Fruit fly (Drosophila melanogaster) whole organism, embryonic: ENCODE measurements around the gene CG7896.

Source experiments
- Abd-B ChIP-seq: fragments of 200-800 bp; sonication (Bioruptor generic); optimal IDR thresholded peaks from 2 replicates; lab custom pipeline; 2018; ENCODE audit warnings: missing biosample characterization, mild to moderate bottlenecking, missing genetic modification characterization, moderate library complexity
- Aef1 ChIP-seq: fragments of 200-800 bp; sonication (Bioruptor generic); IDR thresholded peaks from 3 replicates; pipeline ENCODE4 v1.3.6; 2022; ENCODE audit warnings: missing biosample characterization, missing genetic modification characterization
- Atf3 ChIP-seq: fragments of 200-800 bp; sonication (Bioruptor generic); optimal IDR thresholded peaks from 3 replicates; lab custom pipeline; 2016; ENCODE audit warnings: missing biosample characterization, missing genetic modification characterization
- Atf6 ChIP-seq: fragments of 200-800 bp; sonication (Bioruptor generic); IDR thresholded peaks from 2 replicates; pipeline ENCODE4 v1.3.6; 2022; ENCODE audit warnings: missing biosample characterization, missing genetic modification characterization
- Bdp1 ChIP-seq: fragments of 200-800 bp; sonication (Bioruptor generic); optimal IDR thresholded peaks from 3 replicates; lab custom pipeline; 2016; ENCODE audit warnings: missing biosample characterization, missing genetic modification characterization
- CG10431 ChIP-seq: fragments of 200-800 bp; sonication (Bioruptor generic); optimal IDR thresholded peaks from 3 replicates; lab custom pipeline; 2018; ENCODE audit warnings: missing biosample characterization, mild to moderate bottlenecking, missing genetic modification characterization
- CG10543 ChIP-seq: fragments of 200-800 bp; sonication (Bioruptor generic); optimal IDR thresholded peaks from 3 replicates; lab custom pipeline; 2017; ENCODE audit warnings: missing biosample characterization, mild to moderate bottlenecking, missing genetic modification characterization, moderate library complexity
- CG10565 ChIP-seq: fragments of 200-800 bp; sonication (Bioruptor generic); optimal IDR thresholded peaks from 3 replicates; lab custom pipeline; 2016; ENCODE audit warnings: missing biosample characterization, mild to moderate bottlenecking, missing genetic modification characterization
- CG11695 ChIP-seq: fragments of 200-800 bp; sonication (Bioruptor generic); IDR thresholded peaks from 3 replicates; pipeline ENCODE4 v1.3.6; 2022; ENCODE audit warnings: missing biosample characterization, missing genetic modification characterization
- CG12942 ChIP-seq: fragments of 200-800 bp; sonication (Bioruptor generic); optimal IDR thresholded peaks from 3 replicates; lab custom pipeline; 2016; ENCODE audit warnings: missing biosample characterization, missing genetic modification characterization
- CG13287 ChIP-seq: fragments of 200-800 bp; sonication (Bioruptor generic); IDR thresholded peaks from 2 replicates; pipeline ENCODE4 v1.3.6; 2022; ENCODE audit warnings: missing biosample characterization, missing genetic modification characterization; ENCODE audit not compliant: partially characterized antibody
- CG13894 ChIP-seq: fragments of 200-800 bp; sonication (Bioruptor generic); optimal IDR thresholded peaks from 3 replicates; lab custom pipeline; 2018; ENCODE audit warnings: missing biosample characterization, mild to moderate bottlenecking, missing genetic modification characterization, moderate library complexity
- CG14965 ChIP-seq: fragments of 200-800 bp; sonication (Bioruptor generic); optimal IDR thresholded peaks from 2 replicates; lab custom pipeline; 2016; ENCODE audit warnings: missing biosample characterization, missing genetic modification characterization, borderline replicate concordance
- CG15514 ChIP-seq: fragments of 200-800 bp; sonication (Bioruptor generic); optimal IDR thresholded peaks from 3 replicates; lab custom pipeline; 2017; ENCODE audit warnings: missing biosample characterization, missing genetic modification characterization, mild to moderate bottlenecking, moderate library complexity, missing genetic modification reagents
- CG16813 ChIP-seq: fragments of 200-800 bp; sonication (Bioruptor generic); IDR thresholded peaks from 3 replicates; pipeline ENCODE4 v1.3.6; 2022; ENCODE audit warnings: missing biosample characterization, missing genetic modification characterization; ENCODE audit not compliant: partially characterized antibody
- CG17186 ChIP-seq: fragments of 200-800 bp; sonication (Bioruptor generic); optimal IDR thresholded peaks from 3 replicates; lab custom pipeline; 2017; ENCODE audit warnings: missing biosample characterization, missing genetic modification reagents, missing genetic modification characterization
- CG17612 ChIP-seq: fragments of 200-800 bp; sonication (Bioruptor generic); IDR thresholded peaks from 2 replicates; pipeline ENCODE4 v1.3.6; 2022; ENCODE audit warnings: missing biosample characterization, missing genetic modification characterization
- CG18262 ChIP-seq: fragments of 200-800 bp; optimal IDR thresholded peaks from 3 replicates; lab custom pipeline; 2019; ENCODE audit warnings: missing biosample characterization, mild to moderate bottlenecking, missing genetic modification characterization, moderate library complexity
- CG2116 ChIP-seq: fragments of 200-800 bp; sonication (Bioruptor generic); optimal IDR thresholded peaks from 3 replicates; lab custom pipeline; 2018; ENCODE audit warnings: missing biosample characterization, mild to moderate bottlenecking, missing genetic modification characterization
- CG2120 ChIP-seq: fragments of 200-800 bp; sonication (Bioruptor generic); optimal IDR thresholded peaks from 3 replicates; lab custom pipeline; 2016; ENCODE audit warnings: missing biosample characterization, missing genetic modification characterization
- CG34224 ChIP-seq: fragments of 200-800 bp; sonication (Bioruptor generic); IDR thresholded peaks from 3 replicates; pipeline ENCODE4 v1.3.6; 2022; ENCODE audit warnings: missing biosample characterization, missing genetic modification characterization; ENCODE audit not compliant: partially characterized antibody
- CG4404 ChIP-seq: fragments of 200-800 bp; sonication (Bioruptor generic); IDR thresholded peaks from 2 replicates; pipeline ENCODE4 v1.3.6; 2022; ENCODE audit warnings: missing biosample characterization, missing genetic modification characterization
- CG6654 ChIP-seq: fragments of 200-800 bp; sonication (Bioruptor generic); optimal IDR thresholded peaks from 2 replicates; lab custom pipeline; 2017; ENCODE audit warnings: missing biosample characterization, mild to moderate bottlenecking, missing genetic modification characterization
- CG8281 ChIP-seq: fragments of 200-800 bp; sonication (Bioruptor generic); optimal IDR thresholded peaks from 2 replicates; lab custom pipeline; 2018; ENCODE audit warnings: missing biosample characterization, mild to moderate bottlenecking, missing genetic modification characterization, moderate library complexity
- Camta ChIP-seq: fragments of 200-800 bp; sonication (Bioruptor generic); optimal IDR thresholded peaks from 2 replicates; lab custom pipeline; 2016; ENCODE audit warnings: missing biosample characterization, missing genetic modification characterization
- Dref ChIP-seq: fragments of 200-800 bp; sonication (Bioruptor generic); IDR thresholded peaks from 2 replicates; pipeline ENCODE4 v1.3.6; 2022; ENCODE audit warnings: missing biosample characterization, missing genetic modification characterization
- E2f2 ChIP-seq: fragments of 200-800 bp; sonication (Bioruptor generic); IDR thresholded peaks from 2 replicates; pipeline ENCODE4 v1.3.6; 2022; ENCODE audit warnings: missing biosample characterization, missing genetic modification characterization
- Ets65A ChIP-seq: fragments of 200-800 bp; sonication (Bioruptor generic); peaks from one replicate; lab custom pipeline; 2016; ENCODE audit warnings: missing biosample characterization, missing genetic modification characterization
- Gug ChIP-seq: fragments of 200-800 bp; sonication (Bioruptor generic); IDR thresholded peaks from 4 replicates; pipeline ENCODE4 v1.3.6; 2022; ENCODE audit warnings: missing biosample characterization, missing genetic modification characterization
- Hr39 ChIP-seq: fragments of >200 bp; optimal IDR thresholded peaks from 2 replicates; lab custom pipeline; 2017
- MESR4 ChIP-seq: fragments of 200-800 bp; sonication (Bioruptor generic); optimal IDR thresholded peaks from 2 replicates; lab custom pipeline; 2018; ENCODE audit warnings: missing biosample characterization, mild to moderate bottlenecking, missing genetic modification characterization, moderate library complexity
- MTF-1 ChIP-seq: fragments of 200-800 bp; sonication (Bioruptor generic); optimal IDR thresholded peaks from 2 replicates; lab custom pipeline; 2018; ENCODE audit warnings: missing biosample characterization, mild to moderate bottlenecking, missing genetic modification characterization, borderline replicate concordance
- Mes4 ChIP-seq: fragments of 200-800 bp; sonication (Bioruptor generic); optimal IDR thresholded peaks from 2 replicates; lab custom pipeline; 2016; ENCODE audit warnings: missing biosample characterization, missing genetic modification characterization
- Myb ChIP-seq: fragments of 200-800 bp; sonication (Bioruptor generic); optimal IDR thresholded peaks from 2 replicates; lab custom pipeline; 2016; ENCODE audit warnings: missing biosample characterization, missing genetic modification characterization
- Six4 ChIP-seq: fragments of 200-800 bp; sonication (Bioruptor generic); optimal IDR thresholded peaks from 2 replicates; lab custom pipeline; 2016; ENCODE audit warnings: missing biosample characterization, missing genetic modification characterization
- Sry-δ ChIP-seq: fragments of 200-800 bp; sonication (Bioruptor generic); optimal IDR thresholded peaks from 2 replicates; lab custom pipeline; 2016; ENCODE audit warnings: missing biosample characterization, missing genetic modification characterization
- Trl ChIP-seq, 3 experiments: fragments of >200 bp in 2 of 3; fragments of 200-800 bp in 1 of 3; sonication (Bioruptor generic) in 1 of 3; optimal IDR thresholded peaks; 2 replicates in 1 of 3; 3 replicates in 2 of 3; lab custom pipeline; 2016 to 2017; ENCODE audit warnings: missing biosample characterization in 1 of 3, missing genetic modification characterization in 1 of 3
- ase ChIP-seq: fragments of 200-800 bp; sonication (Bioruptor generic); IDR thresholded peaks from 3 replicates; pipeline ENCODE4 v1.3.6; 2022; ENCODE audit warnings: missing biosample characterization, missing genetic modification characterization
- bbx ChIP-seq: fragments of 200-800 bp; sonication (Bioruptor generic); IDR thresholded peaks from 2 replicates; pipeline ENCODE4 v1.3.6; 2022; ENCODE audit warnings: missing biosample characterization, missing genetic modification characterization; ENCODE audit not compliant: partially characterized antibody
- btn ChIP-seq: fragments of 200-800 bp; sonication (Bioruptor generic); optimal IDR thresholded peaks from 2 replicates; lab custom pipeline; 2016; ENCODE audit warnings: missing biosample characterization, missing genetic modification characterization
- corto ChIP-seq: fragments of 200-800 bp; sonication (Bioruptor generic); optimal IDR thresholded peaks from 2 replicates; lab custom pipeline; 2016; ENCODE audit warnings: missing biosample characterization, mild to moderate bottlenecking, missing genetic modification characterization, moderate library complexity
- fd64A ChIP-seq: fragments of 200-800 bp; sonication (Bioruptor generic); optimal IDR thresholded peaks from 3 replicates; lab custom pipeline; 2018; ENCODE audit warnings: missing biosample characterization, mild to moderate bottlenecking, missing genetic modification characterization
- fu2 ChIP-seq: fragments of 200-800 bp; sonication (Bioruptor generic); optimal IDR thresholded peaks from 2 replicates; lab custom pipeline; 2016; ENCODE audit warnings: missing biosample characterization, missing genetic modification characterization
- gfzf ChIP-seq: fragments of 200-800 bp; sonication (Bioruptor generic); optimal IDR thresholded peaks from 2 replicates; lab custom pipeline; 2016; ENCODE audit warnings: missing biosample characterization, mild to moderate bottlenecking, missing genetic modification characterization, moderate library complexity
- lbe ChIP-seq: fragments of 200-800 bp; sonication (Bioruptor generic); optimal IDR thresholded peaks from 2 replicates; lab custom pipeline; 2016; ENCODE audit warnings: missing biosample characterization, mild to moderate bottlenecking, missing genetic modification characterization
- lmd ChIP-seq: fragments of 200-800 bp; sonication (Bioruptor generic); IDR thresholded peaks from 2 replicates; pipeline ENCODE4 v1.3.6; 2022; ENCODE audit warnings: missing biosample characterization, missing genetic modification characterization
- nmo ChIP-seq: fragments of 200-800 bp; sonication (Bioruptor generic); optimal IDR thresholded peaks from 2 replicates; lab custom pipeline; 2018; ENCODE audit warnings: missing biosample characterization, mild to moderate bottlenecking, missing genetic modification characterization, moderate library complexity
- sens ChIP-seq: fragments of 200-800 bp; sonication (Bioruptor generic); peaks from one replicate; lab custom pipeline; 2016; ENCODE audit warnings: missing biosample characterization, missing genetic modification characterization
- sens-2 ChIP-seq: fragments of 200-800 bp; sonication (Bioruptor generic); IDR thresholded peaks from 2 replicates; pipeline ENCODE4 v1.3.6; 2022; ENCODE audit warnings: missing biosample characterization, missing genetic modification characterization
- sr ChIP-seq: fragments of 200-800 bp; sonication (Bioruptor generic); IDR thresholded peaks from 3 replicates; pipeline ENCODE4 v1.3.6; 2022; ENCODE audit warnings: missing biosample characterization, missing genetic modification characterization
- unpg ChIP-seq: fragments of 200-800 bp; sonication (Bioruptor generic); optimal IDR thresholded peaks from 3 replicates; lab custom pipeline; 2018; ENCODE audit warnings: missing biosample characterization, mild to moderate bottlenecking, missing genetic modification characterization, moderate library complexity
- yki ChIP-seq: fragments of >200 bp; optimal IDR thresholded peaks from 3 replicates; lab custom pipeline; 2018

The CG7896 gene

dm6 chr3R:29993134-29993533 is 9.9 kb downstream of the CG7896 start, which contains the start of gene Acph-1 (continued):
- TF ChIP-seq gfzf (GFP tag; lab: Kevin White, UChicago) (peak; percentile 4), Mes4 (no peak), CG11695 (GFP tag; lab: Robert Waterston, UW) (no peak), Gug (GFP tag; lab: Robert Waterston, UW) (no peak), corto (GFP tag; lab: Kevin White, UChicago) (no peak), CG10543 (GFP tag; lab: Kevin White, UChicago) (no peak), CG8281 (tag; lab: Kevin White, UChicago) (no peak), CG14965 (GFP tag; lab: Kevin White, UChicago) (no peak), CG4404 (GFP tag; lab: Robert Waterston, UW) (no peak), sr (GFP tag; lab: Robert Waterston, UW) (no peak), Camta (GFP tag; lab: Kevin White, UChicago) (no peak), ase (GFP tag; lab: Robert Waterston, UW) (no peak), Atf3 (GFP tag; lab: Kevin White, UChicago) (no peak), Trl (optimal IDR thresholded peaks at IDR 0.05; lab: Kevin White, UChicago) (no peak), Trl (GFP tag; optimal IDR thresholded peaks at IDR 0.05; lab: Kevin White, UChicago) (no peak), unpg (GFP tag; lab: Kevin White, UChicago) (no peak), yki (no peak), CG6654 (no peak), btn (no peak), lbe (no peak), CG17186 (no peak), CG16813 (GFP tag; lab: Robert Waterston, UW) (0 out of 3 replicates have a peak, but pooled peaks have one; percentile 24), bbx (GFP tag; lab: Robert Waterston, UW) (no peak), Myb (GFP tag; lab: Kevin White, UChicago) (no peak), sens (no peak), CG13894 (peak; percentile 55), Ets65A (GFP tag; lab: Kevin White, UChicago) (no peak), Six4 (GFP tag; lab: Kevin White, UChicago) (no peak), CG12942 (GFP tag; lab: Kevin White, UChicago) (no peak), fd64A (GFP tag; lab: Kevin White, UChicago) (no peak), CG13287 (GFP tag; lab: Robert Waterston, UW) (peak; percentile 36; the same call in 1 of the 2 replicates), Bdp1 (GFP tag; lab: Kevin White, UChicago) (no peak), CG18262 (tag; lab: Kevin White, UChicago) (no peak), fu2 (GFP tag; lab: Kevin White, UChicago) (no peak), sens-2 (GFP tag; lab: Robert Waterston, UW) (no peak), CG2116 (GFP tag; lab: Kevin White, UChicago) (peak; percentile 98), Dref (GFP tag; lab: Robert Waterston, UW) (peak; percentile 69), Aef1 (GFP tag; lab: Robert Waterston, UW) (no peak), CG15514 (GFP tag; lab: Kevin White, UChicago) (peak; percentile 86), MESR4 (GFP tag; lab: Kevin White, UChicago) (peak; percentile 62), CG10431 (GFP tag; lab: Kevin White, UChicago) (no peak), CG10565 (GFP tag; lab: Kevin White, UChicago) (no peak), E2f2 (GFP tag; lab: Robert Waterston, UW) (peak; percentile 86), Atf6 (no peak), Sry-δ (peak; percentile 46), nmo (GFP tag; lab: Kevin White, UChicago) (no peak), CG34224 (GFP tag; lab: Robert Waterston, UW) (0 out of 3 replicates have a peak, but pooled peaks have one; percentile 40), MTF-1 (no peak), Abd-B (GFP tag; lab: Kevin White, UChicago) (no peak), Hr39 (no peak), lmd (GFP tag; lab: Robert Waterston, UW) (no peak), CG17612 (GFP tag; lab: Robert Waterston, UW) (no peak), CG2120 (GFP tag; lab: Kevin White, UChicago) (no peak)
